Worm (Caenorhabditis elegans) whole organism, midembryonic: ENCODE data around the gene T10D4.19.
"Not testable (repeated sequence)": the region's sequence is repeated elsewhere in the genome, so short reads cannot be mapped to it uniquely, and the experiment has no call there.

ENCODE experiments used
- T22C8.4 ChIP-seq: fragments of 200-800 bp; sonication (Bioruptor generic); IDR thresholded peaks from 2 replicates; pipeline ENCODE4 v1.3.6; 2022; ENCODE audit warnings: missing genetic modification characterization, missing compliant biosample characterization
- cog-1 ChIP-seq: sonication (generic microtip); optimal IDR thresholded peaks from 2 replicates; lab custom pipeline; 2016; ENCODE audit warnings: missing genetic modification characterization, missing compliant biosample characterization
- flt-1 ChIP-seq: fragments of 200-800 bp; sonication (Bioruptor generic); IDR thresholded peaks from 2 replicates; pipeline ENCODE4 v1.3.6; 2022; ENCODE audit warnings: missing genetic modification characterization, missing compliant biosample characterization
- klf-2 ChIP-seq: fragments of 200-800 bp; sonication (Bioruptor generic); conservative IDR thresholded peaks from 2 replicates; pipeline ENCODE4 v1.3.6; 2022; ENCODE audit warnings: missing genetic modification reagents, missing genetic modification characterization, missing compliant biosample characterization
- med-1 ChIP-seq: sonication (generic microtip); optimal IDR thresholded peaks from 2 replicates; lab custom pipeline; 2017; ENCODE audit warnings: missing genetic modification characterization, mild to moderate bottlenecking, missing compliant biosample characterization, antibody characterized with exemption, missing genetic modification reagents; ENCODE audit not compliant: insufficient read depth
- ref-1 ChIP-seq: fragments of 200-800 bp; sonication (Bioruptor generic); conservative IDR thresholded peaks from 2 replicates; pipeline ENCODE4 v1.3.6; 2022; ENCODE audit warnings: missing genetic modification reagents, missing genetic modification characterization, missing compliant biosample characterization
- tab-1 ChIP-seq: fragments of 200-800 bp; sonication (Bioruptor generic); IDR thresholded peaks from 2 replicates; pipeline ENCODE4 v1.3.6; 2022; ENCODE audit warnings: missing genetic modification characterization, missing compliant biosample characterization
- ztf-23 ChIP-seq: fragments of 200-800 bp; sonication (Bioruptor generic); IDR thresholded peaks from 2 replicates; pipeline ENCODE4 v1.3.6; 2022; ENCODE audit warnings: missing genetic modification reagents, missing genetic modification characterization, missing compliant biosample characterization
- ztf-29 ChIP-seq: fragments of 200-800 bp; sonication (Bioruptor generic); IDR thresholded peaks from 2 replicates; pipeline ENCODE4 v1.3.6; 2022; ENCODE audit warnings: missing genetic modification reagents, missing genetic modification characterization, missing compliant biosample characterization

Gene T10D4.19

DNA sequence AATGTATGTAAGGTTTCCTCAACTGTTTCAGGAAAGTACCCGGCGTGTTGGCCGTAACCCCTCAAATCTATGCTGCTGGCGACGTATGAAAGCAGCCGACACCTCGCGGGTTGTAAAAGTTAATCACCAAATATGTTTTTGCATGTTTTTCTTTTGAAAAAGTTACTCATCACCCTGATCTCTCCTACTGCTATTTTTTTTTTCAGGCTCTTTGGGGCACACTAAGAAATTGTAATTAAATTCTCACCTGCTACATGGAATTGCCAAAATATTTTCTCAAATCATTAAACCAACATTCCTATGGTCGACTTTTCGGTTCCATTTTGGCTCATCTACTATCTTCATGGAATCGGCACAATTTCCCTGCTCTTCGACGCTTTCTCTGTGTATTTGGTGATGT lies 33.1 kb downstream of the T10D4.19 start, which contains the start of gene sri-78:
Gene sri-78, plus strand, starts transcription at position 301 of the 400 bp plus-strand sequence.
- TF ChIP-seq klf-2 (GFP tag; lab: Robert Waterston, UW); ztf-29; tab-1 (GFP tag; lab: Robert Waterston, UW): not testable (repeated sequence)

DNA sequence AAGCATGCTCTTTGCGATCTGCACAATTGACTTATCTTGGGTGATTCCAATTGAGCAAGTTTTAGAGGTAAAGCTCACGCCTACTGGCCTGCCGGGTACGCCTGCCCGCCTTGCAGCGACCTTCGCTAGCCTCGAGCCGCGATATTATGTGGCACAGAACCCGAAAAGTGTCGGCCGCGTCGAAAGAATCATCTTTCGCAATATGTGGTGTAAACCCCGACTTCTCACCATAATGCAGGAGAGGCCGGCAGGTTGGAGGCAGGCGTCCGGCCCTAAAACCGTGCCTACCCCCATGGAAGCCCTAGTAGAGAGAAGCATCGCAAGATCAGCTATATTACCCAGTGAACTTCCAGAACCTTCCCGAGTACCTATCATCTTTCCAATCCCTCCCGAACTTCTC lies 34.1 kb downstream of the T10D4.19 start:
- no peak for TF ChIP-seq flt-1

- TF ChIP-seq flt-1; klf-2 (GFP tag; lab: Robert Waterston, UW); ztf-23: not testable (repeated sequence)
These were observed 37.3 kb downstream of the T10D4.19 start, which contains the start of gene Y27F2A.11 for ce11 chrII:3189038-3189437. Gene Y27F2A.11 (plus strand): TSS chrII:3189338.

ce11 chrII:3191544-3191943 lies 39.8 kb downstream of the T10D4.19 start, which contains the start of gene Y27F2A.9:
Gene Y27F2A.9 (minus strand): TSS chrII:3191644.
- TF ChIP-seq ztf-29, med-1, ztf-23: not testable (repeated sequence)

- TF ChIP-seq ref-1: no peak
- no peak for TF ChIP-seq klf-2 (GFP tag; lab: Robert Waterston, UW)
- no peak for TF ChIP-seq med-1
- TF ChIP-seq ztf-23: no peak
- TF ChIP-seq cog-1: no peak
- TF ChIP-seq tab-1 (GFP tag; lab: Robert Waterston, UW): no peak
- no peak for TF ChIP-seq ztf-29
- TF ChIP-seq flt-1: no peak
- no peak for TF ChIP-seq T22C8.4 (GFP tag; lab: Robert Waterston, UW)
These were observed 44.0 kb downstream of the T10D4.19 start for ce11 chrII:3195739-3196138.

DNA sequence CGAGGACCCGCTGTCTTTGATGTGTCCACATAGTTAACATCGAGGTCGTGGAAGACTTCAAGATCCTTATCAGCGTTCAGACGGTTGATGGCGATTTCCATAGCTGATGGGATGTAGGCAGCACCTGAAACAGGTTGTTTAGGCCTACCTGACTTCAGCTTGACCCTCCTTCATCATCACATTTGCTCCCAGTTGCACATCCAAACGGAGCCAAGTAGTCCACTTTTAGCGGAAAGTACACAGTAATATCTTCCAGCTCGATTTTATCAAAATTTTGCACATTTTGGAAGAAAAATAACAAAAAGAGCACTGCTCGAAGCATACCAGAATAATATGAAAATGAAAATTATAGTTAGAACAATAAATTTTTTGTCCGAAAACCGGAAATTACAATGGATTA lies 45.2 kb downstream of the T10D4.19 start, which contains the start of gene gcy-15:
Gene gcy-15, minus strand, starts transcription at position 101 of the 400 bp plus-strand sequence.
- TF ChIP-seq cog-1 (no peak), T22C8.4 (GFP tag; lab: Robert Waterston, UW) (no peak), ztf-23 (no peak), klf-2 (GFP tag; lab: Robert Waterston, UW) (no peak), ztf-29 (no peak), ref-1 (no peak), flt-1 (no peak)

DNA sequence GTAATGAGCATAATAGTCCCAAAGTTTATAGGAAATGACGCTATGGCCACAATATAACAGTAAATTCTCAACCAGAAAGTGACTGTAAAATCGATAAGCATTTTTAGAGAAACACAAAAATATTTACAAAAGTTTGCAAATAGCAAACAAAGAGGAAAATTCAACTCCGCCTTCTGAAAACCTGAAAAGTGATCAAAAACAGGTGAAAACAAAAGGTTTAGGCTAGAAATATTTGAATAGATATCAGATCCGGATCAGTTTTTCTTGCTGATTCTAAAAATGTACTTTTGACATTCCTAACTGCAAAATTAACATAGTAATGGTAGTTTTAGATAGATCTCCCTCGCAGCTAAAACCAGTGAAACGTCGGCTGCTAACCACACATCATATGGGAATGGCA lies 47.3 kb downstream of the T10D4.19 start, which contains the start of gene sri-51:
Gene sri-51, minus strand, starts transcription at position 101 of the 400 bp plus-strand sequence.
- TF ChIP-seq T22C8.4 (GFP tag; lab: Robert Waterston, UW) (no peak), med-1 (no peak)

- not testable (repeated sequence) for TF ChIP-seq T22C8.4 (GFP tag; lab: Robert Waterston, UW); ztf-29; klf-2 (GFP tag; lab: Robert Waterston, UW)
These were observed 49.5 kb downstream of the T10D4.19 start, which contains the start of gene sri-48 for ce11 chrII:3201242-3201641. Gene sri-48 (minus strand): TSS chrII:3201342.
